Worm (Caenorhabditis elegans) whole organism, L4 larva: ENCODE measurements around the gene mvk-1.

Experiments used
- ceh-82 ChIP-seq: sonication (generic microtip); optimal IDR thresholded peaks from 2 replicates; lab custom pipeline; 2017; ENCODE audit warnings: missing biosample characterization, missing genetic modification characterization
- hif-1 ChIP-seq, 2 experiments: sonication (generic microtip); optimal IDR thresholded peaks; 2 replicates each; lab custom pipeline; 2016 to 2017; ENCODE audit warnings: missing compliant biosample characterization in 2 of 2, missing genetic modification characterization in 2 of 2, missing genetic modification reagents in 2 of 2, missing genotype in 2 of 2, mild to moderate bottlenecking in 1 of 2
- nhr-10 ChIP-seq: fragments of 150-350 bp; optimal IDR thresholded peaks from 2 replicates; lab custom pipeline; 2014; ENCODE audit warnings: missing biosample characterization, missing genetic modification characterization
- nhr-11 ChIP-seq: fragments of 150-350 bp; optimal IDR thresholded peaks from 2 replicates; lab custom pipeline; 2014; ENCODE audit warnings: missing biosample characterization, missing genetic modification characterization
- nhr-237 ChIP-seq: sonication (generic microtip); optimal IDR thresholded peaks from 2 replicates; lab custom pipeline; 2017; ENCODE audit warnings: missing biosample characterization, missing genetic modification characterization
- nhr-25 ChIP-seq: sonication (generic microtip); optimal IDR thresholded peaks from 2 replicates; lab custom pipeline; 2017; ENCODE audit warnings: missing genetic modification characterization, mild to moderate bottlenecking, missing compliant biosample characterization, antibody characterized with exemption, moderate library complexity, borderline replicate concordance; ENCODE audit not compliant: insufficient read depth
- nhr-28 ChIP-seq: fragments of 150-350 bp; optimal IDR thresholded peaks from 2 replicates; lab custom pipeline; 2014; ENCODE audit warnings: missing biosample characterization, missing genetic modification characterization
- nhr-77 ChIP-seq: fragments of 150-350 bp; optimal IDR thresholded peaks from 2 replicates; lab custom pipeline; 2014; ENCODE audit warnings: missing biosample characterization, missing genetic modification characterization
- pha-4 ChIP-seq, 2 experiments: fragments of 150-350 bp in 1 of 2; fragments of 200-800 bp in 1 of 2; sonication (Bioruptor generic) in 1 of 2; IDR thresholded peaks in 1 of 2; optimal IDR thresholded peaks in 1 of 2; 2 replicates each; pipeline versions ENCODE4 v1.3.6 to Lab custom; 2014 to 2022; ENCODE audit warnings: missing genetic modification characterization in 2 of 2, missing genetic modification reagents in 2 of 2, missing biosample characterization in 1 of 2, missing compliant biosample characterization in 1 of 2
- skn-1 ChIP-seq: fragments of 150-350 bp; optimal IDR thresholded peaks from 2 replicates; lab custom pipeline; 2014; ENCODE audit warnings: missing biosample characterization, missing genetic modification characterization
- snpc-1.2 ChIP-seq: fragments of 200-800 bp; sonication (Bioruptor generic); IDR thresholded peaks from 2 replicates; pipeline ENCODE4 v1.3.6; 2022; ENCODE audit warnings: missing genetic modification reagents, missing genetic modification characterization, missing compliant biosample characterization
- spr-3 ChIP-seq: fragments of 200-800 bp; sonication (Bioruptor generic); optimal IDR thresholded peaks from 2 replicates; lab custom pipeline; 2018; ENCODE audit warnings: mild to moderate bottlenecking, missing genetic modification characterization, missing compliant biosample characterization

- TF ChIP-seq nhr-237 (tag; lab: Kevin White, UChicago) (no peak), nhr-10 (tag; lab: Kevin White, UChicago) (no peak), nhr-28 (tag; lab: Kevin White, UChicago) (no peak), pha-4 (GFP tag; IDR thresholded peaks at IDR 0.05; lab: Robert Waterston, UW) (no peak), pha-4 (tag; optimal IDR thresholded peaks at IDR 0.05; lab: Kevin White, UChicago) (no peak), skn-1 (tag; lab: Kevin White, UChicago) (no peak), nhr-25 (tag; lab: Kevin White, UChicago) (no peak), snpc-1.2 (GFP tag; lab: Robert Waterston, UW) (no peak), hif-1 (tag; optimal IDR thresholded peaks at IDR 0.05; lab: Kevin White, UChicago) (no peak), ceh-82 (tag; lab: Kevin White, UChicago) (no peak), nhr-11 (no peak), spr-3 (GFP tag; lab: Kevin White, UChicago) (no peak), nhr-77 (no peak)
Measured at ce11 chrIII:6120990-6121389, 15.1 kb downstream of the mvk-1 start.
